Worm (Caenorhabditis elegans) whole organism, L2 larva: ENCODE data around the gene cng-2.

ENCODE experiments used
- R02D3.7 ChIP-seq: fragments of 150-350 bp; optimal IDR thresholded peaks from 2 replicates; lab custom pipeline; 2014; ENCODE audit warnings: missing biosample characterization, missing genetic modification characterization
- ceh-82 ChIP-seq: fragments of 150-350 bp; optimal IDR thresholded peaks from 2 replicates; lab custom pipeline; 2014; ENCODE audit warnings: missing biosample characterization, missing genetic modification characterization
- elt-1 ChIP-seq: fragments of 150-350 bp; optimal IDR thresholded peaks from 2 replicates; lab custom pipeline; 2014; ENCODE audit warnings: missing biosample characterization, missing genetic modification characterization
- elt-3 ChIP-seq: sonication (generic microtip); optimal IDR thresholded peaks from 2 replicates; lab custom pipeline; 2017; ENCODE audit warnings: missing biosample characterization, missing genetic modification characterization
- lin-11 ChIP-seq: fragments of 150-350 bp; sonication (generic microtip); optimal IDR thresholded peaks from 2 replicates; lab custom pipeline; 2014; ENCODE audit warnings: missing biosample characterization, missing genetic modification characterization, inconsistent platforms, mixed read lengths
- lin-13 ChIP-seq: fragments of 150-350 bp; optimal IDR thresholded peaks from 2 replicates; lab custom pipeline; 2014; ENCODE audit warnings: missing biosample characterization, missing genetic modification reagents, missing genetic modification characterization
- nhr-11 ChIP-seq: fragments of 150-350 bp; optimal IDR thresholded peaks from 2 replicates; lab custom pipeline; 2014; ENCODE audit warnings: missing biosample characterization, missing genetic modification characterization
- nhr-237 ChIP-seq: fragments of 150-350 bp; optimal IDR thresholded peaks from 2 replicates; lab custom pipeline; 2014; ENCODE audit warnings: missing biosample characterization, missing genetic modification characterization
- nhr-25 ChIP-seq: fragments of 150-350 bp; sonication (generic microtip); optimal IDR thresholded peaks from 3 replicates; lab custom pipeline; 2014; ENCODE audit warnings: missing biosample characterization, missing genetic modification characterization
- nhr-6 ChIP-seq: fragments of 150-350 bp; optimal IDR thresholded peaks from 2 replicates; lab custom pipeline; 2014; ENCODE audit warnings: missing biosample characterization, missing genetic modification characterization
- unc-39 ChIP-seq: fragments of 150-350 bp; optimal IDR thresholded peaks from 2 replicates; lab custom pipeline; 2014; ENCODE audit warnings: missing biosample characterization, missing genetic modification characterization
- zag-1 ChIP-seq: fragments of 150-350 bp; optimal IDR thresholded peaks from 2 replicates; lab custom pipeline; 2014; ENCODE audit warnings: missing biosample characterization, missing genetic modification characterization

Gene cng-2

ce11 chrIV:2083734-2084133, 46.7 kb downstream of the cng-2 start, which contains the start of gene mca-2:
mca-2 (plus strand) TSS chrIV:2084034.
- TF ChIP-seq nhr-25 (tag; lab: Kevin White, UChicago): no peak
- TF ChIP-seq zag-1 (tag; lab: Kevin White, UChicago): no peak
- no peak for TF ChIP-seq elt-3
- TF ChIP-seq nhr-237 (tag; lab: Kevin White, UChicago): no peak
- no peak for TF ChIP-seq elt-1 (tag; lab: Kevin White, UChicago)
- no peak for TF ChIP-seq nhr-6
- TF ChIP-seq lin-13 (GFP tag; lab: Kevin White, UChicago): no peak
- no peak for TF ChIP-seq unc-39 (tag; lab: Kevin White, UChicago)
- no peak for TF ChIP-seq ceh-82
- TF ChIP-seq lin-11: no peak
- TF ChIP-seq nhr-11: no peak
- no peak for TF ChIP-seq R02D3.7
